Fruit fly (Drosophila melanogaster) whole organism, wandering third instar larva: ENCODE results near the gene Teh1.

Experiments
- Dif ChIP-seq: fragments of 200-275, 200-300 bp; sonication (Bioruptor generic); optimal IDR thresholded peaks from 2 replicates; lab custom pipeline; 2018; ENCODE audit warnings: missing biosample characterization, missing genetic modification characterization; ENCODE audit not compliant: partially characterized antibody
- h ChIP-seq: fragments of 200-800 bp; sonication (Bioruptor generic); optimal IDR thresholded peaks from 3 replicates; lab custom pipeline; 2016; ENCODE audit warnings: missing biosample characterization, mild to moderate bottlenecking, missing genetic modification characterization
- usp ChIP-seq: fragments of >200 bp; optimal IDR thresholded peaks from 2 replicates; lab custom pipeline; 2017; ENCODE audit warnings: missing biosample characterization, missing genetic modification characterization
- woc ChIP-seq: sonication (Bioruptor generic); optimal IDR thresholded peaks from 2 replicates; lab custom pipeline; 2016; ENCODE audit warnings: missing biosample characterization, mild to moderate bottlenecking, missing genetic modification characterization

dm6 chr3R:9872133-9872814, 4.4 kb upstream of the Teh1 start:
- TF ChIP-seq woc (GFP tag; lab: Kevin White, UChicago) = no peak
- TF ChIP-seq Dif = peak; percentile 7
- TF ChIP-seq h = no peak
- no peak for TF ChIP-seq usp
